Worm (Caenorhabditis elegans): ENCODE results near the gene srbc-21.

ce11 chrV:2190383-2190782 is 35.1 kb downstream of the srbc-21 start:
- TF ChIP-seq F13H6.1 (tag; optimal IDR thresholded peaks at IDR 0.05) (no peak), pros-1 (tag; optimal IDR thresholded peaks at IDR 0.05) (no peak), ceh-9 (tag; optimal IDR thresholded peaks at IDR 0.05) (no peak), tbx-2 (tag; optimal IDR thresholded peaks at IDR 0.05) (no peak), nhr-11 (tag; optimal IDR thresholded peaks at IDR 0.05) (no peak)
